Fruit fly (Drosophila melanogaster): ENCODE data around the gene Ugt37A1.

- TF ChIP-seq pan (optimal IDR thresholded peaks at IDR 0.05) (no peak), EcR (GFP tag; optimal IDR thresholded peaks at IDR 0.05) (no peak), psq (optimal IDR thresholded peaks at IDR 0.05) (no peak), CG8478 (optimal IDR thresholded peaks at IDR 0.05) (no peak), Dll (optimal IDR thresholded peaks at IDR 0.05) (no peak), usp (GFP tag; optimal IDR thresholded peaks at IDR 0.05) (no peak)
Measured at dm6 chr2L:20341999-20342325, 31.9 kb downstream of the Ugt37A1 start.
